Worm (Caenorhabditis elegans) whole organism, young adult: ENCODE data around the gene Y59A8B.26.

Experiments used
- B0035.1 ChIP-seq: sonication (generic microtip); optimal IDR thresholded peaks from 2 replicates; lab custom pipeline; 2016; ENCODE audit warnings: missing genetic modification characterization, mild to moderate bottlenecking, missing compliant biosample characterization, missing genotype, missing genetic modification reagents
- Y67H2A.10 ChIP-seq: fragments of 200-800 bp; sonication (Bioruptor generic); conservative IDR thresholded peaks from 2 replicates; pipeline ENCODE4 v1.3.6; 2022; ENCODE audit warnings: missing genetic modification reagents, missing genetic modification characterization, missing compliant biosample characterization
- attf-6 ChIP-seq: fragments of 200-800 bp; sonication (Bioruptor generic); IDR thresholded peaks from 2 replicates; pipeline ENCODE4 v1.3.6; 2022; ENCODE audit warnings: missing genetic modification reagents, missing genetic modification characterization, missing compliant biosample characterization
- ets-4 ChIP-seq: fragments of 200-800 bp; sonication (Bioruptor generic); optimal IDR thresholded peaks from 2 replicates; lab custom pipeline; 2018; ENCODE audit warnings: mild to moderate bottlenecking, missing genetic modification characterization, missing compliant biosample characterization
- let-607 ChIP-seq, 2 experiments: fragments of 200-800 bp in 1 of 2; sonication (Bioruptor generic) in 1 of 2; sonication (generic microtip) in 1 of 2; optimal IDR thresholded peaks; 2 replicates each; lab custom pipeline; 2016 to 2018; ENCODE audit warnings: mild to moderate bottlenecking in 2 of 2, missing compliant biosample characterization in 2 of 2, missing genetic modification characterization in 2 of 2, moderate library complexity in 2 of 2, missing genotype in 1 of 2
- madf-3 ChIP-seq: fragments of 200-800 bp; sonication (Bioruptor generic); IDR thresholded peaks from 2 replicates; pipeline ENCODE4 v1.3.6; 2022; ENCODE audit warnings: missing genetic modification reagents, missing genetic modification characterization, missing compliant biosample characterization
- madf-8 ChIP-seq: fragments of 200-800 bp; sonication (Bioruptor generic); conservative IDR thresholded peaks from 2 replicates; pipeline ENCODE4 v1.3.6; 2022; ENCODE audit warnings: missing genetic modification reagents, missing genetic modification characterization, missing compliant biosample characterization
- nhr-90 ChIP-seq: sonication (generic microtip); optimal IDR thresholded peaks from 2 replicates; lab custom pipeline; 2016; ENCODE audit warnings: missing genotype, mild to moderate bottlenecking, missing genetic modification characterization, missing compliant biosample characterization
- snpc-3.4 ChIP-seq: sonication (generic microtip); optimal IDR thresholded peaks from 2 replicates; lab custom pipeline; 2017; ENCODE audit warnings: missing genetic modification characterization, mild to moderate bottlenecking, missing compliant biosample characterization, antibody characterized with exemption, moderate library complexity, missing genotype, missing genetic modification reagents
- unc-62 ChIP-seq: fragments of 150-350 bp; optimal IDR thresholded peaks from 2 replicates; lab custom pipeline; 2014; ENCODE audit warnings: missing biosample characterization, missing genetic modification reagents, missing genetic modification characterization
- zim-3 ChIP-seq: sonication (generic microtip); optimal IDR thresholded peaks from 2 replicates; lab custom pipeline; 2017; ENCODE audit warnings: mild to moderate bottlenecking, missing genetic modification characterization, moderate library complexity, missing compliant biosample characterization
- ztf-22 ChIP-seq: fragments of 200-800 bp; sonication (Bioruptor generic); optimal IDR thresholded peaks from 2 replicates; lab custom pipeline; 2018; ENCODE audit warnings: mild to moderate bottlenecking, missing genetic modification characterization, moderate library complexity, missing compliant biosample characterization

ce11 chrV:17982935-17983334 is 27.7 kb downstream of the Y59A8B.26 start:
- TF ChIP-seq attf-6, result no peak
- TF ChIP-seq ztf-22 (GFP tag; lab: Kevin White, UChicago), result no peak
- TF ChIP-seq zim-3, result no peak
- no peak for TF ChIP-seq B0035.1
- TF ChIP-seq snpc-3.4 (tag; lab: Kevin White, UChicago), result no peak
- no peak for TF ChIP-seq unc-62 (GFP tag; lab: Kevin White, UChicago)
- TF ChIP-seq nhr-90 (tag; lab: Kevin White, UChicago), result no peak
- no peak for TF ChIP-seq madf-3 (GFP tag; lab: Robert Waterston, UW)
- no peak for TF ChIP-seq madf-8
- TF ChIP-seq Y67H2A.10 (GFP tag; lab: Robert Waterston, UW), result no peak
- TF ChIP-seq ets-4 (GFP tag; lab: Kevin White, UChicago), result no peak
- TF ChIP-seq let-607 (tag; optimal IDR thresholded peaks at IDR 0.05; lab: Kevin White, UChicago), result no peak
